Worm (Caenorhabditis elegans) whole organism, young adult: ENCODE measurements around the gene wrb-1.

Source experiments
- B0019.2 ChIP-seq: fragments of 200-800 bp; sonication (Bioruptor generic); conservative IDR thresholded peaks from 2 replicates; pipeline ENCODE4 v1.3.6; 2022; ENCODE audit warnings: missing genetic modification reagents, missing genetic modification characterization, missing compliant biosample characterization
- F37B4.10 ChIP-seq: fragments of 200-800 bp; sonication (Bioruptor generic); IDR thresholded peaks from 2 replicates; pipeline ENCODE4 v1.3.6; 2022; ENCODE audit warnings: missing genetic modification characterization, missing compliant biosample characterization
- F49E8.2 ChIP-seq: sonication (generic microtip); optimal IDR thresholded peaks from 3 replicates; lab custom pipeline; 2017; ENCODE audit warnings: missing genetic modification characterization, mild to moderate bottlenecking, missing compliant biosample characterization, antibody characterized with exemption, moderate library complexity; ENCODE audit not compliant: insufficient read depth
- F55B11.4 ChIP-seq: sonication (generic microtip); optimal IDR thresholded peaks from 2 replicates; lab custom pipeline; 2016; ENCODE audit warnings: missing compliant biosample characterization, missing genetic modification characterization, borderline replicate concordance; ENCODE audit not compliant: insufficient read depth
- K11D2.4 ChIP-seq: fragments of 200-800 bp; sonication (Bioruptor generic); IDR thresholded peaks from 2 replicates; pipeline ENCODE4 v1.3.6; 2022; ENCODE audit warnings: missing genetic modification reagents, missing genetic modification characterization, missing compliant biosample characterization
- T07F8.4 ChIP-seq: sonication (generic microtip); optimal IDR thresholded peaks from 2 replicates; lab custom pipeline; 2016; ENCODE audit warnings: mild to moderate bottlenecking, missing genetic modification characterization, moderate library complexity, missing compliant biosample characterization
- T26A5.8 ChIP-seq: sonication (generic microtip); optimal IDR thresholded peaks from 2 replicates; lab custom pipeline; 2016; ENCODE audit warnings: missing genetic modification characterization, missing compliant biosample characterization
- Y79H2A.3 ChIP-seq: fragments of 200-800 bp; sonication (Bioruptor generic); conservative IDR thresholded peaks from 2 replicates; pipeline ENCODE4 v1.3.6; 2022; ENCODE audit warnings: missing genetic modification reagents, missing genetic modification characterization, missing compliant biosample characterization
- Y95B8A.8 ChIP-seq: fragments of 200-800 bp; sonication (Bioruptor generic); IDR thresholded peaks from 2 replicates; pipeline ENCODE4 v1.3.6; 2022; ENCODE audit warnings: missing genetic modification reagents, missing genetic modification characterization, missing compliant biosample characterization
- akir-1 ChIP-seq: fragments of 200-800 bp; sonication (Bioruptor generic); optimal IDR thresholded peaks from 2 replicates; lab custom pipeline; 2018; ENCODE audit warnings: mild to moderate bottlenecking, missing genetic modification characterization, moderate library complexity, missing compliant biosample characterization
- ama-1 ChIP-seq, 3 experiments: fragments of 150-350 bp in 1 of 3; sonication (generic microtip) in 2 of 3; optimal IDR thresholded peaks; 2 replicates each; lab custom pipeline; 2014 to 2018; ENCODE audit warnings: missing biosample characterization in 2 of 3, missing genetic modification characterization in 2 of 3, missing genetic modification reagents in 2 of 3
- athp-1 ChIP-seq: sonication (generic microtip); optimal IDR thresholded peaks from 2 replicates; lab custom pipeline; 2017; ENCODE audit warnings: mild to moderate bottlenecking, missing genetic modification characterization, missing compliant biosample characterization
- attf-3 ChIP-seq: fragments of 200-800 bp; sonication (Bioruptor generic); conservative IDR thresholded peaks from 2 replicates; pipeline ENCODE4 v1.3.6; 2022; ENCODE audit warnings: missing genetic modification reagents, missing genetic modification characterization, missing compliant biosample characterization
- bed-1 ChIP-seq: fragments of 200-800 bp; sonication (Bioruptor generic); IDR thresholded peaks from 2 replicates; pipeline ENCODE4 v1.3.6; 2022; ENCODE audit warnings: missing genetic modification reagents, missing genetic modification characterization, missing compliant biosample characterization
- ceh-100 ChIP-seq: fragments of 200-800 bp; sonication (Bioruptor generic); IDR thresholded peaks from 2 replicates; pipeline ENCODE4 v1.3.6; 2022; ENCODE audit warnings: missing genetic modification reagents, missing genetic modification characterization, missing compliant biosample characterization
- dox-1 ChIP-seq: fragments of 200-800 bp; sonication (Bioruptor generic); IDR thresholded peaks from 2 replicates; pipeline ENCODE4 v1.3.6; 2022; ENCODE audit warnings: missing genetic modification reagents, missing genetic modification characterization, missing compliant biosample characterization
- dpl-1 ChIP-seq: fragments of 150-350 bp; optimal IDR thresholded peaks from 2 replicates; lab custom pipeline; 2014; ENCODE audit warnings: missing biosample characterization, missing genetic modification reagents, missing genetic modification characterization
- efl-1 ChIP-seq: fragments of 150-350 bp; optimal IDR thresholded peaks from 2 replicates; lab custom pipeline; 2014; ENCODE audit warnings: missing biosample characterization, missing genetic modification reagents, missing genetic modification characterization
- egl-44 ChIP-seq: fragments of 200-800 bp; sonication (Bioruptor generic); IDR thresholded peaks from 2 replicates; pipeline ENCODE4 v1.3.6; 2022; ENCODE audit warnings: missing genetic modification reagents, missing genetic modification characterization, missing compliant biosample characterization
- gei-17 ChIP-seq: fragments of 200-800 bp; sonication (Bioruptor generic); optimal IDR thresholded peaks from 2 replicates; lab custom pipeline; 2018; ENCODE audit warnings: mild to moderate bottlenecking, missing genetic modification characterization, missing compliant biosample characterization
- hrde-1 ChIP-seq: sonication (generic microtip); optimal IDR thresholded peaks from 2 replicates; lab custom pipeline; 2016; ENCODE audit warnings: missing genetic modification characterization, mild to moderate bottlenecking, missing compliant biosample characterization, moderate library complexity, missing genotype, missing genetic modification reagents, borderline replicate concordance
- lag-1 ChIP-seq: fragments of 200-800 bp; sonication (Bioruptor generic); IDR thresholded peaks from 2 replicates; pipeline ENCODE4 v1.3.6; 2022; ENCODE audit warnings: missing genetic modification reagents, missing genetic modification characterization, missing compliant biosample characterization
- lir-1 ChIP-seq: fragments of 200-800 bp; sonication (Bioruptor generic); conservative IDR thresholded peaks from 2 replicates; pipeline ENCODE4 v1.3.6; 2022; ENCODE audit warnings: missing genetic modification reagents, missing genetic modification characterization, missing compliant biosample characterization
- rcor-1 ChIP-seq: fragments of 200-800 bp; sonication (Bioruptor generic); IDR thresholded peaks from 2 replicates; pipeline ENCODE4 v1.3.6; 2022; ENCODE audit warnings: missing genetic modification reagents, missing genetic modification characterization, missing compliant biosample characterization
- rec-8 ChIP-seq, 2 experiments: sonication (generic microtip); optimal IDR thresholded peaks; 2 replicates each; lab custom pipeline; 2016; ENCODE audit warnings: mild to moderate bottlenecking in 2 of 2, missing genetic modification characterization in 2 of 2, missing genetic modification reagents in 2 of 2, missing genotype in 2 of 2, missing biosample characterization in 1 of 2, missing compliant biosample characterization in 1 of 2, moderate library complexity in 1 of 2
- sea-2 ChIP-seq: fragments of 200-800 bp; sonication (Bioruptor generic); IDR thresholded peaks from 2 replicates; pipeline ENCODE4 v1.3.6; 2022; ENCODE audit warnings: missing genetic modification characterization, missing compliant biosample characterization
- somi-1 ChIP-seq: fragments of 200-800 bp; sonication (Bioruptor generic); optimal IDR thresholded peaks from 2 replicates; lab custom pipeline; 2018; ENCODE audit warnings: mild to moderate bottlenecking, missing genetic modification characterization, missing compliant biosample characterization
- unc-130 ChIP-seq: sonication (generic microtip); optimal IDR thresholded peaks from 2 replicates; lab custom pipeline; 2016; ENCODE audit warnings: missing genetic modification reagents, missing genetic modification characterization, missing compliant biosample characterization
- unc-62 ChIP-seq: fragments of 150-350 bp; optimal IDR thresholded peaks from 2 replicates; lab custom pipeline; 2014; ENCODE audit warnings: missing biosample characterization, missing genetic modification reagents, missing genetic modification characterization
- zfh-2 ChIP-seq: fragments of 200-800 bp; sonication (Bioruptor generic); conservative IDR thresholded peaks from 2 replicates; pipeline ENCODE4 v1.3.6; 2022; ENCODE audit warnings: missing genetic modification reagents, missing genetic modification characterization, missing compliant biosample characterization
- ztf-25 ChIP-seq: fragments of 200-800 bp; sonication (Bioruptor generic); IDR thresholded peaks from 2 replicates; pipeline ENCODE4 v1.3.6; 2022; ENCODE audit warnings: missing genetic modification reagents, missing genetic modification characterization, missing compliant biosample characterization
- ztf-28 ChIP-seq: fragments of 200-800 bp; sonication (Bioruptor generic); IDR thresholded peaks from 2 replicates; pipeline ENCODE4 v1.3.6; 2022; ENCODE audit warnings: missing genetic modification reagents, missing genetic modification characterization, missing compliant biosample characterization

The wrb-1 gene

DNA sequence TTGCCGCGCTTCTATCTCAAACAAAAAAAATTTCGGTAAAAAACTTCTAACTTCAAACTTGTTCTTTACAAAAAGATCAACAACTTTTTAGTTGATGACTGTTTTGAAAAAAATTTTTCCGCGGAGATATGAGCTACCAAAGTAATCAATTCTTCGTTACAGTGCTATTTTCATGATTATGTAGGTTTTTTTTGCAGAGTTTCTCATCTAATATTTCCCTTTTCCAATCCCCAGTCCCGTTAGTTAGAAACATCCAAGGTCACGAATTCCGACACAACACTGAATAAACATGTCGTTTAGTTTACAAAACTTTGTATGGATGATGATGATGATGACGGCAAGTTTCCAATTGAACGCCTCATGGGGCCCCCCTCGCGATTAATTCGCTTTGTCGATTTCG, 36.7 kb downstream of the wrb-1 start:
- no peak for TF ChIP-seq B0019.2 (GFP tag; lab: Robert Waterston, UW)
- no peak for TF ChIP-seq Y95B8A.8 (GFP tag; lab: Robert Waterston, UW)
- no peak for TF ChIP-seq ztf-28 (GFP tag; lab: Robert Waterston, UW)
- TF ChIP-seq T26A5.8 (tag; lab: Kevin White, UChicago) = no peak
- no peak for TF ChIP-seq lag-1 (GFP tag; lab: Robert Waterston, UW)
- no peak for TF ChIP-seq K11D2.4 (GFP tag; lab: Robert Waterston, UW)
- no peak for TF ChIP-seq F49E8.2 (tag; lab: Kevin White, UChicago)

DNA sequence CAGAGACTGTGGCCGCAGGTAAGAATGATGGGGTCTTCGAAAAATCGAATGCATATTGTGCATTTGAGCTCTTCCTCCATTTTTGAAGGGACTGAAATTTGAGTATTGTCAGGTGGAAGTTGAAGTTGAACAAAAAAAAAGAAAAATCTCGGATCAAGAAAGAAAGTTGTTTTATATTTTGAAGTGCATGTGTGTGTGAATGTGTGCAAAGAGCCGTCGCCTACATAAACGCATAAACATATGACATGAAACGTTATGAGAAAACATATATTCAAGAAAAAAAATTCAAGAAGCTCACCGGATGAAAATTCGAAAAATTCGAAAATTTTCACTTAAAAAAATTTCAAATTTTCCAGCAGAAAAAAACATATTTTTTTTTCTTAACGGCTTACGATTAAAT, 39.5 kb downstream of the wrb-1 start, which contains the start of gene madd-2:
madd-2 (minus strand) TSS at position 101 of the 400 bp plus-strand sequence.
- TF ChIP-seq unc-130 (GFP tag; lab: Kevin White, UChicago) (no peak), ama-1 (optimal IDR thresholded peaks at IDR 0.05; lab: Kevin White, UChicago) (no peak), ama-1 (GFP tag; optimal IDR thresholded peaks at IDR 0.05; lab: Kevin White, UChicago) (no peak), F55B11.4 (no peak), T07F8.4 (tag; lab: Kevin White, UChicago) (no peak), sea-2 (GFP tag; lab: Robert Waterston, UW) (no peak), efl-1 (GFP tag; lab: Kevin White, UChicago) (no peak)

DNA sequence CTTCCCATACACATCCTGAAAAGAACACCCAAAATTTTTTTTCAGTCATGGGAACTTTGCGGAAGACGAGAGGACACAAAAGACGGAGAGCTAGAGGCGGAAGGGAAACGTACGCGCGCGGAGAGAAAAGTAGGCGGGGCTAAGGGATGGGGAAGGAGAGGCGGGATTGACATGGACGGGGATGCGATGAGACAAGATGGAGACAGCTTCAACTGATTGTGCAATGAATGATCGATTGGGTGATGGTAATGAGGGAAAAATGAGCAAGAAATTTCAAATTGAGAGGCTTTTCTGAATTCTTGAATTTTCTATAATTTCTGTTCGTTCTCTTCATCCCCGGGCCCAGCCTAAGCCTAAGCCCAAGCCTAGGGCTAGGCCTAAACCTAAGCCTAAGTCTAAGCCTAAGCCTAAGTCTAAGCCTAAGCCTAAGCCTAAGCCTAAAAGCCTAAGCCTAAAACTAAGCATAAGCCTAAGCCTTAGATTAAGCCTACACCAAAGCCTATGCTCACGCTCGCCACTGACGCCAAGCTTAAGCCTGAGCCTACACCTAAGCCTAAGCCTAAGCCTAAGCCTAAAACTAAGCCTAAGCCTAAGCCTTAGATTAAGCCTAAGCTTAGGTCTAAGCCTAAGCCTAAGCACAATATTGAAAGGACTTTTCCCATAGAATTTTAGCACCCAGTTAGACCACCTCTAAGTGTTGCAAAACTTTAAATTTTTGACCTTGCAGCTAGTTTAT, 40.6 kb downstream of the wrb-1 start:
- 0 out of 2 replicates have a peak, but pooled peaks have one; percentile 29 for TF ChIP-seq attf-3 (GFP tag; lab: Robert Waterston, UW)
- no peak for TF ChIP-seq Y79H2A.3 (GFP tag; lab: Robert Waterston, UW)
- TF ChIP-seq zfh-2 = peak; percentile 38; the same call in 1 of the 2 replicates

DNA sequence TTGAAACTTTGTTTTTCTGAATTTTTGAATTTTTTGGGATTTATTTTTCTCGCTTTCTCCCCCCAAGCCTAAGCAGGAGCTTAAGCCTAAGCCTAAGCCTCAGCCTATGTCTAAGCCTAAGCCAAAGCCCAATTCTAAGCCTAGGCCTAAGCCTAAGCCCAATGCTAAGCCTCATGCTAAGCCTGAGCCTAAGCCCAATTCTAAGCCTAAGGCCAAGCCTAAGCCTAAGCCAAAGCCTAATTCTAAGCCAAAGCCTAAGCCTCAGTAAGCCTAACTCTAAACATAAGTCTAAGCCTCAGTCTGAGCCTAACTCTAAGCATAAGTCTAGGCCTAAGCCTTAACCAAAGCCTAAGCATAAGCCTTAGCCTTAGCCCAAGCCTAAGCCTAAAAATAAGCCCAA, 46.6 kb downstream of the wrb-1 start:
- no peak for TF ChIP-seq Y95B8A.8 (GFP tag; lab: Robert Waterston, UW)
- TF ChIP-seq ztf-25 (GFP tag; lab: Robert Waterston, UW) = 0 out of 2 replicates have a peak, but pooled peaks have one; percentile 19

DNA sequence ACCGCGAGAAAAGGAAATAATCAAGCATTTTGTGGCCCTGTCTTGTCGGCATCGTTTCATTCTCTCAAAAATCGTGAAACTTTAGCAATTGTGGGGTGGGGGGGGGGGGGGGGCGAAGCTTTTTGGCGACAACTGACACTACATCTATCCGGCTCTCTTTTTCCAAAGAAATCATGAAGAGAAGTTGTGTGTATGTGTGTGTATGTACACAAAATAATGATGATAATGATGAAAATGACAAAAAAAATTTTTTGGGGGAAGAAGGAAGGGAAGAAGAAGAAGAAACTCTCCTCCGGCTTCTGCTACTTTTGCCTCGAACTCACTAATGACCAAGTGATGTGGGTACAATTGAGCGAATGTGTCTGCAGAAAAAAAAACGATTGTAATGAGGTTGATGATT, 47.1 kb downstream of the wrb-1 start:
- TF ChIP-seq F37B4.10 (GFP tag; lab: Robert Waterston, UW) = no peak

DNA sequence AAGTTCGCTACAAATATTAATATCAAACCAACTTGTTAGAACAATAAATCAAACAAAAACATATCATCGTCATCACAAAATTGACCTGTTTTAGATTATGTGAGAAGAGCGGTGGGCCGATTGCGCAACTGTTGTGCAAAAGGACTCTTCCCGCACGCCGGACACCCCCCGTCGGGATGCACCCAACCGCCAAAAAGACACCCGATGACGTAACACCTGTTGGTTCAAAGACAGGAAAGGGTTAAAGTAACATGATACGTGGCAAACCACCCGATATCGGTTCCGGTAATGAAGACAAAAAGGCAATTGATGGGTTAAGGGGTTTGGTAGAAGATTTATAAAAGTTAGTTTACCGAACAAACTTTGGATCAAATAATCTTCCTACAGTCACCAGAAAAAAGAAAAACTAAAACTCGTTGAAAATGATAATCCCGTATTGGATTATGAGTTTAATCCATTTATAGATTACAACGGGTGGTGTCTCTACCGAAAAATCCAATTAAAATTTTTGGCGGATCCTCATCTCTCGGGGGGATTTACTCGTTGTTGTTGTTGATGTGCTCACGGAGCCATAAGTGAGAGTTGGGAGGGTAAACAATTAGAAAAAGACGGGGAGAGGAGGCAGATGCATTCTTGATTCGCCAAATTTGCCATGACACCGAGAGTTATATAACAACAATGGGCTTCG, 48.3 kb downstream of the wrb-1 start:
- TF ChIP-seq rcor-1 (GFP tag; lab: Robert Waterston, UW) (no peak), ceh-100 (GFP tag; lab: Robert Waterston, UW) (no peak), Y95B8A.8 (GFP tag; lab: Robert Waterston, UW) (no peak), unc-62 (GFP tag; lab: Kevin White, UChicago) (no peak), akir-1 (no peak), lir-1 (GFP tag; lab: Robert Waterston, UW) (no peak), hrde-1 (tag; lab: Kevin White, UChicago) (no peak), rec-8 (tag; optimal IDR thresholded peaks at IDR 0.05; lab: Kevin White, UChicago) (no peak), dox-1 (no peak), ama-1 (optimal IDR thresholded peaks at IDR 0.05; lab: Kevin White, UChicago) (no peak), ama-1 (GFP tag; optimal IDR thresholded peaks at IDR 0.05; lab: Kevin White, UChicago) (no peak), egl-44 (no peak), bed-1 (GFP tag; lab: Robert Waterston, UW) (no peak), somi-1 (no peak), K11D2.4 (GFP tag; lab: Robert Waterston, UW) (no peak), athp-1 (tag; lab: Kevin White, UChicago) (no peak), gei-17 (GFP tag; lab: Kevin White, UChicago) (no peak), dpl-1 (GFP tag; lab: Kevin White, UChicago) (no peak)
